Worm (Caenorhabditis elegans): ENCODE data around the gene lsm-5.

lsm-5 gene

DNA sequence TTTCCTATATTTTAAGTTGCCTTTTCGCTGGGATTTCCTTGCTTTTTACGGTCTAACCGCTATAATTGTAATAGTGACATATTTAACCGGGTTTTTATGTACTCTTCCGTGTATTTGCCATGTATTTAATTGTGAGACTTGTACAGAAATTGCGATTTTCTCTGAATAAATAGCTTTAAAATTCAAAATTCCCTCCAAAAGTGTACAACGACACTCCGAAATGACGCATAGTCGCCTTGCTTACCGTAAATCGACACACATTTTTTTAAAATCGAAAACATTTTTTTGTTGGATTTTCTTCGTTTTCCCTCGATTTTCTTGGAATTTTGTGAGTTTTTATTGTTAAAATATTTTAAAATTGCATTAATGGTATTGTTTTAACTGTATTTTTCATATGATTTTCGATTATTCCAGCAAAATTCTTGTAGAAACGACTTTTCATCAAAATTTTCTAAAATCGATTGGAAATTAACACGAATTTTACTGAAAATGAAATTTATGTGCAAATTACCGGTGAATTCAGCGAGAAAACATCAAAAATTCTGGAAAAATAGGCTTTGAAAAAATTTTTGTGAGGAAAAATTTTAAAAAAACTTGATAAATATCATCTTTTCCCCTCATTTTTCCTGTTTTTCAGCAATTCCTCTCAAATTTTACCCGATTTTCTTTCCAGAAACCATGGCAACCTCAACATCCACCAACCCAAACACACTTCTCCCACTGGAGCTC, at the start of gene lsm-5:
Gene lsm-5 (plus strand): TSS at position 679 of the 729 bp plus-strand sequence.
- TF ChIP-seq lin-54 (GFP tag; optimal IDR thresholded peaks at IDR 0.05) = peak; percentile 79
- peak; percentile 34 for TF ChIP-seq him-1 (tag; optimal IDR thresholded peaks at IDR 0.05)
- TF ChIP-seq attf-3 (GFP tag; conservative IDR thresholded peaks at IDR 0.05) = peak; percentile 93
- TF ChIP-seq hsf-1 (GFP tag; IDR thresholded peaks at IDR 0.05) = 0 out of 2 replicates have a peak, but pooled peaks have one; percentile 9
- TF ChIP-seq lin-35 (GFP tag; optimal IDR thresholded peaks at IDR 0.05) = peak in 1 of 3 experiments; percentile 83
- no peak for TF ChIP-seq F57A8.1 (GFP tag; optimal IDR thresholded peaks at IDR 0.05)
- peak; percentile 49 for TF ChIP-seq F23B12.7 (tag; optimal IDR thresholded peaks at IDR 0.05; ENCODE audit: insufficient read depth)
- TF ChIP-seq nhr-90 (tag; optimal IDR thresholded peaks at IDR 0.05) = no peak
- no peak for TF ChIP-seq rcor-1 (GFP tag; IDR thresholded peaks at IDR 0.05)
- peak; percentile 77 for TF ChIP-seq ama-1 (optimal IDR thresholded peaks at IDR 0.05)
- TF ChIP-seq ama-1 (GFP tag; optimal IDR thresholded peaks at IDR 0.05) = no peak
- no peak for TF ChIP-seq F37B4.10 (GFP tag; IDR thresholded peaks at IDR 0.05)
- no peak for TF ChIP-seq ekl-4 (GFP tag; IDR thresholded peaks at IDR 0.05)
- no peak for TF ChIP-seq cebp-1 (GFP tag; IDR thresholded peaks at IDR 0.05)
- peak; percentile 45 for TF ChIP-seq cebp-1 (tag; optimal IDR thresholded peaks at IDR 0.05)
- peak; percentile 67 for TF ChIP-seq efl-1 (GFP tag; optimal IDR thresholded peaks at IDR 0.05)
- TF ChIP-seq snpc-4 (GFP tag; optimal IDR thresholded peaks at IDR 0.05) = no peak
- peak in 1 of 4 experiments; percentile 25 for TF ChIP-seq snpc-4 (tag; optimal IDR thresholded peaks at IDR 0.05)
- no peak for TF ChIP-seq bed-2 (GFP tag; IDR thresholded peaks at IDR 0.05)
- no peak for TF ChIP-seq snpc-3.4 (tag; optimal IDR thresholded peaks at IDR 0.05)
- no peak for TF ChIP-seq rec-8 (tag; optimal IDR thresholded peaks at IDR 0.05)
- peak; percentile 57 for TF ChIP-seq dpl-1 (GFP tag; optimal IDR thresholded peaks at IDR 0.05)

DNA sequence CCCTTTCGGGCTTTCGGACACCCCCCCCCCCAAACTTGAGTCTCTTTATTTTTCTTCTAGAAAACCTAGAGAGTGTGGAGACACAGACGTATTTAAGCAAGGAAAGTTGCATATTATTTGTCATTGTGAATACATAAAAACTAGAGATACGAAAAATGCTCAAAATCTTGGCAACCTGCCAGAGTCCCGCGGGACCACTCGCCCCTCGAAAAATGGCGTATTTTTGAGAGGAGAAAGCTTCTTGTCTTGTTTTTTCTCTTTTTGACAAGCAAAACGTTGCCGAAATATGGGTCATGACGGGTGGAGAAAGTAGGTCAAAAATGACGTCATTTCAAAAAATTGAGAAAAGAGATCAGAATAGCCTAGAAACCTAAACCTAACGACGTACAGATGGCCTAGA, 49.8 kb upstream of the lsm-5 start:
- TF ChIP-seq zfh-2 (GFP tag; conservative IDR thresholded peaks at IDR 0.05) (no peak), atf-7 (tag; optimal IDR thresholded peaks at IDR 0.05) (peak; percentile 15)

DNA sequence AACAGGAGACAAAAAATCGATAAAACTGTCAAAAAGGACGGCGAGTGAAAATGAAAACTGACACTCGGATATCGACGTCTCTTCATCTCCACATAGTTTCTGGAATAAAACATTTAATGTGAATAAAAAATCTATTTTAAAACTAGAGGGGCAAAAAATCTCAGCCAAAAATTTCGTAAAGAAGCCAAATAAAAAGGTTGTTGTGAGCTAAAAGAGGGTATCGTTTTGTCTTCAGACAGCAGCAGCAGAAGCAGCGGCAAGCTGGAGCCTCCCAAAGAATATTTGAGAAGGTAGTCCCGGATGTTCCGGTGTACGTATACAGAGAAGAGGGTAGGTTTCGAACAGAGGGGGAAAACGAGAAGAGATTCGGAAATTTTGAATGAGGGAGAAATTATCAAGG, 48.3 kb upstream of the lsm-5 start, which contains the start of gene lgc-31:
Gene lgc-31 (minus strand): TSS at position 101 of the 400 bp plus-strand sequence.
- TF ChIP-seq D2030.7 (GFP tag; IDR thresholded peaks at IDR 0.05) (no peak), ztf-22 (GFP tag; optimal IDR thresholded peaks at IDR 0.05) (no peak), dox-1 (GFP tag; IDR thresholded peaks at IDR 0.05) (no peak), hmg-20 (GFP tag; IDR thresholded peaks at IDR 0.05) (no peak), F57C9.4 (tag; optimal IDR thresholded peaks at IDR 0.05) (no peak), C06A6.2 (GFP tag; conservative IDR thresholded peaks at IDR 0.05) (no peak), gei-17 (GFP tag; optimal IDR thresholded peaks at IDR 0.05) (no peak), somi-1 (GFP tag; optimal IDR thresholded peaks at IDR 0.05) (no peak), atf-7 (tag; optimal IDR thresholded peaks at IDR 0.05) (no peak), F23B12.7 (tag; optimal IDR thresholded peaks at IDR 0.05; ENCODE audit: insufficient read depth) (no peak), nhr-27 (tag; optimal IDR thresholded peaks at IDR 0.05) (no peak), mes-4 (tag; optimal IDR thresholded peaks at IDR 0.05) (no peak), F49E8.2 (tag; optimal IDR thresholded peaks at IDR 0.05; ENCODE audit: insufficient read depth) (no peak), ceh-100 (GFP tag; IDR thresholded peaks at IDR 0.05) (no peak), akir-1 (GFP tag; optimal IDR thresholded peaks at IDR 0.05) (no peak)

All from whole organism, young adult.